Worm (Caenorhabditis elegans): ENCODE data around the gene cnc-5.

cnc-5 gene

ce11 chrV:1474486-1475125, 29.4 kb downstream of the cnc-5 start, which contains the start of the genes F53E2.2 and unc-60 (continued):
- TF ChIP-seq madf-5 (GFP tag; IDR thresholded peaks at IDR 0.05) (0 out of 4 replicates have a peak, but pooled peaks of 1 of the 2 experiments have one; percentile 36), unc-130 (GFP tag; optimal IDR thresholded peaks at IDR 0.05) (no peak), ZK337.2 (GFP tag; IDR thresholded peaks at IDR 0.05) (no peak), nhr-41 (GFP tag; IDR thresholded peaks at IDR 0.05) (no peak), duxl-1 (tag; optimal IDR thresholded peaks at IDR 0.05; ENCODE audit: poor library complexity) (no peak), F44E2.7 (GFP tag; IDR thresholded peaks at IDR 0.05) (no peak), lin-15B (tag; optimal IDR thresholded peaks at IDR 0.05) (no peak), mdl-1 (tag; optimal IDR thresholded peaks at IDR 0.05) (peak; percentile 12 to 77), nhr-42 (GFP tag; IDR thresholded peaks at IDR 0.05) (no peak), mxl-2 (GFP tag; conservative IDR thresholded peaks at IDR 0.05) (no peak), ama-1 (optimal IDR thresholded peaks at IDR 0.05) (no peak), nhr-77 (tag; optimal IDR thresholded peaks at IDR 0.05) (no peak), ztf-11 (tag; optimal IDR thresholded peaks at IDR 0.05) (no peak), nhr-6 (tag; optimal IDR thresholded peaks at IDR 0.05) (no peak), dmd-6 (GFP tag; IDR thresholded peaks at IDR 0.05) (peak; percentile 47; the same call in 1 of the 2 replicates), ces-1 (GFP tag; optimal IDR thresholded peaks at IDR 0.05) (peak; percentile 16), rbr-2 (tag; optimal IDR thresholded peaks at IDR 0.05) (peak; percentile 84), Y5F2A.4 (GFP tag; optimal IDR thresholded peaks at IDR 0.05) (no peak), fos-1 (tag; optimal IDR thresholded peaks at IDR 0.05) (no peak), dmd-9 (GFP tag; IDR thresholded peaks at IDR 0.05) (no peak), cey-2 (tag; optimal IDR thresholded peaks at IDR 0.05; ENCODE audit: borderline replicate concordance, insufficient read depth) (no peak), mes-2 (tag; optimal IDR thresholded peaks at IDR 0.05; ENCODE audit: poor library complexity, severe bottlenecking) (peak; percentile 76), pqm-1 (tag; optimal IDR thresholded peaks at IDR 0.05) (no peak), hlh-30 (tag; optimal IDR thresholded peaks at IDR 0.05; ENCODE audit: insufficient read depth) (peak; percentile 72), mxl-3 (GFP tag; optimal IDR thresholded peaks at IDR 0.05) (peak; percentile 66), nhr-11 (tag; optimal IDR thresholded peaks at IDR 0.05) (no peak), zfp-3 (GFP tag; conservative IDR thresholded peaks at IDR 0.05) (no peak), ctbp-1 (GFP tag; IDR thresholded peaks at IDR 0.05) (peak; percentile 38), spr-3 (GFP tag; optimal IDR thresholded peaks at IDR 0.05) (no peak), nhr-111 (GFP tag; optimal IDR thresholded peaks at IDR 0.05) (no peak), mdt-29 (GFP tag; IDR thresholded peaks at IDR 0.05) (no peak), nhr-48 (tag; optimal IDR thresholded peaks at IDR 0.05) (peak; percentile 4), spr-1 (tag; optimal IDR thresholded peaks at IDR 0.05) (peak; percentile 37), ceh-82 (tag; optimal IDR thresholded peaks at IDR 0.05) (no peak), pha-4 (GFP tag; IDR thresholded peaks at IDR 0.05) (peak; percentile 61; the same call in 1 of the 2 replicates), pha-4 (tag; optimal IDR thresholded peaks at IDR 0.05) (no peak), Y48G9A.11 (GFP tag; IDR thresholded peaks at IDR 0.05) (no peak), set-16 (GFP tag; IDR thresholded peaks at IDR 0.05) (peak; percentile 89), zip-2 (tag; optimal IDR thresholded peaks at IDR 0.05) (no peak), aly-2 (tag; optimal IDR thresholded peaks at IDR 0.05) (no peak), lim-7 (GFP tag; IDR thresholded peaks at IDR 0.05) (0 out of 2 replicates have a peak, but pooled peaks have one; percentile 44), nhr-237 (tag; optimal IDR thresholded peaks at IDR 0.05) (no peak), T20F7.1 (GFP tag; optimal IDR thresholded peaks at IDR 0.05) (no peak), hlh-11 (tag; optimal IDR thresholded peaks at IDR 0.05) (peak; percentile 80), unc-62 (GFP tag; optimal IDR thresholded peaks at IDR 0.05 in 1 of 2) (peak in 1 of 2 experiments; percentile 92), unc-62 (tag; optimal IDR thresholded peaks at IDR 0.05) (no peak), gei-8 (GFP tag; optimal IDR thresholded peaks at IDR 0.05) (no peak), egl-43 (GFP tag; IDR thresholded peaks at IDR 0.05) (peak; percentile 74; the same call in 1 of the 2 replicates), zip-11 (GFP tag; IDR thresholded peaks at IDR 0.05) (no peak), hif-1 (tag; optimal IDR thresholded peaks at IDR 0.05) (peak in 1 of 2 experiments; percentile 40)

Measured in whole organism, L4 larva.